Fruit fly (Drosophila melanogaster) whole organism, embryonic: ENCODE results near the gene CG11951.
A peak's percentile ranks its signal among the peaks of the same experiment; 100 is the strongest.

Source experiments
- Atf6 ChIP-seq: fragments of 200-800 bp; sonication (Bioruptor generic); IDR thresholded peaks from 2 replicates; pipeline ENCODE4 v1.3.6; 2022; ENCODE audit warnings: missing biosample characterization, missing genetic modification characterization
- CG10654 ChIP-seq: fragments of 200-800 bp; sonication (Bioruptor generic); optimal IDR thresholded peaks from 2 replicates; lab custom pipeline; 2016; ENCODE audit warnings: missing biosample characterization, missing genetic modification characterization
- CG12071 ChIP-seq: fragments of 200-800 bp; sonication (Bioruptor generic); optimal IDR thresholded peaks from 3 replicates; lab custom pipeline; 2018; ENCODE audit warnings: missing biosample characterization, mild to moderate bottlenecking, missing genetic modification characterization
- CG12744 ChIP-seq: fragments of 200-800 bp; sonication (Bioruptor generic); optimal IDR thresholded peaks from 2 replicates; lab custom pipeline; 2016; ENCODE audit warnings: missing biosample characterization, missing genetic modification characterization
- CG13424 ChIP-seq: fragments of 200-800 bp; sonication (Bioruptor generic); optimal IDR thresholded peaks from 2 replicates; lab custom pipeline; 2019; ENCODE audit warnings: missing biosample characterization, mild to moderate bottlenecking, missing genetic modification characterization, moderate library complexity
- CG13775 ChIP-seq: fragments of 200-800 bp; sonication (Bioruptor generic); optimal IDR thresholded peaks from 3 replicates; lab custom pipeline; 2017; ENCODE audit warnings: missing biosample characterization, mild to moderate bottlenecking, missing genetic modification characterization
- CG1529 ChIP-seq: fragments of 200-800 bp; sonication (Bioruptor generic); optimal IDR thresholded peaks from 3 replicates; lab custom pipeline; 2018; ENCODE audit warnings: missing biosample characterization, missing genetic modification characterization
- CG2889 ChIP-seq: fragments of 200-800 bp; sonication (Bioruptor generic); IDR thresholded peaks from 3 replicates; pipeline ENCODE4 v1.3.6; 2022; ENCODE audit warnings: missing biosample characterization, missing genetic modification characterization
- CG30020 ChIP-seq: fragments of 200-800 bp; optimal IDR thresholded peaks from 2 replicates; lab custom pipeline; 2019; ENCODE audit warnings: missing biosample characterization, mild to moderate bottlenecking, missing genetic modification characterization, moderate library complexity
- CG30403 ChIP-seq: fragments of 200-800 bp; sonication (Bioruptor generic); optimal IDR thresholded peaks from 3 replicates; lab custom pipeline; 2016; ENCODE audit warnings: missing biosample characterization, missing genetic modification characterization
- CG33213 ChIP-seq: fragments of 200-800 bp; sonication (Bioruptor generic); optimal IDR thresholded peaks from 3 replicates; lab custom pipeline; 2016; ENCODE audit warnings: missing biosample characterization, missing genetic modification characterization
- CG4282 ChIP-seq: fragments of 200-800 bp; sonication (Bioruptor generic); optimal IDR thresholded peaks from 2 replicates; lab custom pipeline; 2016; ENCODE audit warnings: missing biosample characterization, missing genetic modification characterization
- CG5953 ChIP-seq: fragments of 200-800 bp; sonication (Bioruptor generic); IDR thresholded peaks from 2 replicates; pipeline ENCODE4 v1.3.6; 2022; ENCODE audit warnings: missing biosample characterization, missing genetic modification characterization
- CG7372 ChIP-seq: fragments of 200-800 bp; sonication (Bioruptor generic); IDR thresholded peaks from 2 replicates; pipeline ENCODE4 v1.3.6; 2022; ENCODE audit warnings: missing biosample characterization, missing genetic modification characterization
- CG7928 ChIP-seq: fragments of 200-800 bp; sonication (Bioruptor generic); optimal IDR thresholded peaks from 2 replicates; lab custom pipeline; 2017; ENCODE audit warnings: missing biosample characterization, mild to moderate bottlenecking, missing genetic modification characterization
- CG8089 ChIP-seq: fragments of 200-800 bp; sonication (Bioruptor generic); optimal IDR thresholded peaks from 3 replicates; lab custom pipeline; 2016; ENCODE audit warnings: missing biosample characterization, missing genetic modification characterization
- CG8290 ChIP-seq, 3 experiments: fragments of 200-800 bp; sonication (Bioruptor generic); optimal IDR thresholded peaks; 2 replicates each; lab custom pipeline; 2016 to 2019; ENCODE audit warnings: missing biosample characterization in 3 of 3, missing genetic modification characterization in 3 of 3, mild to moderate bottlenecking in 2 of 3, moderate library complexity in 1 of 3
- CG9437 ChIP-seq: fragments of 200-800 bp; sonication (Bioruptor generic); optimal IDR thresholded peaks from 2 replicates; lab custom pipeline; 2018; ENCODE audit warnings: missing biosample characterization, mild to moderate bottlenecking, missing genetic modification characterization
- Dip2 ChIP-seq: fragments of 200-800 bp; sonication (Bioruptor generic); IDR thresholded peaks from 2 replicates; pipeline ENCODE4 v1.3.6; 2022; ENCODE audit warnings: missing biosample characterization, missing genetic modification characterization
- Dp ChIP-seq: fragments of 200-800 bp; sonication (Bioruptor generic); optimal IDR thresholded peaks from 2 replicates; lab custom pipeline; 2018; ENCODE audit warnings: missing biosample characterization, mild to moderate bottlenecking, missing genetic modification characterization, moderate library complexity
- Dref ChIP-seq: fragments of 200-800 bp; sonication (Bioruptor generic); IDR thresholded peaks from 2 replicates; pipeline ENCODE4 v1.3.6; 2022; ENCODE audit warnings: missing biosample characterization, missing genetic modification characterization
- HmgD ChIP-seq: fragments of 200-800 bp; sonication (Bioruptor generic); optimal IDR thresholded peaks from 3 replicates; lab custom pipeline; 2016; ENCODE audit warnings: missing biosample characterization, missing genetic modification characterization
- Hmr ChIP-seq: fragments of 200-800 bp; sonication (Bioruptor generic); optimal IDR thresholded peaks from 3 replicates; lab custom pipeline; 2017; ENCODE audit warnings: mild to moderate bottlenecking, missing biosample characterization, missing genetic modification reagents, missing genetic modification characterization
- Hr39 ChIP-seq: fragments of >200 bp; optimal IDR thresholded peaks from 2 replicates; lab custom pipeline; 2017
- Mad ChIP-seq: fragments of 200-800 bp; sonication (Bioruptor generic); optimal IDR thresholded peaks from 2 replicates; lab custom pipeline; 2016; ENCODE audit warnings: missing biosample characterization, missing genetic modification characterization
- Max ChIP-seq: fragments of 200-800 bp; sonication (Bioruptor generic); optimal IDR thresholded peaks from 2 replicates; lab custom pipeline; 2016; ENCODE audit warnings: missing biosample characterization, mild to moderate bottlenecking, missing genetic modification characterization
- Myb ChIP-seq: fragments of 200-800 bp; sonication (Bioruptor generic); optimal IDR thresholded peaks from 2 replicates; lab custom pipeline; 2016; ENCODE audit warnings: missing biosample characterization, missing genetic modification characterization
- Pdp1 ChIP-seq, 2 experiments: fragments of 200-800 bp; sonication (Bioruptor generic); optimal IDR thresholded peaks; 3 replicates each; lab custom pipeline; 2016; ENCODE audit warnings: missing biosample characterization in 2 of 2, missing genetic modification characterization in 2 of 2, mild to moderate bottlenecking in 1 of 2, moderate library complexity in 1 of 2
- Poxn ChIP-seq: fragments of 200-800 bp; sonication (Bioruptor generic); IDR thresholded peaks from 2 replicates; pipeline ENCODE4 v1.3.6; 2022; ENCODE audit warnings: missing biosample characterization, missing genetic modification characterization
- Ravus ChIP-seq: fragments of 200-800 bp; sonication (Bioruptor generic); IDR thresholded peaks from 2 replicates; pipeline ENCODE4 v1.3.6; 2022; ENCODE audit warnings: missing biosample characterization, missing genetic modification characterization
- Scr ChIP-seq: fragments of 200-800 bp; sonication (Bioruptor generic); IDR thresholded peaks from 2 replicates; pipeline ENCODE4 v1.3.6; 2022; ENCODE audit warnings: missing biosample characterization, missing genetic modification characterization; ENCODE audit not compliant: partially characterized antibody
- al ChIP-seq: fragments of 200-800 bp; sonication (Bioruptor generic); IDR thresholded peaks from 2 replicates; pipeline ENCODE4 v1.3.6; 2022; ENCODE audit warnings: missing biosample characterization, missing genetic modification characterization
- chn ChIP-seq: fragments of 200-800 bp; sonication (Bioruptor generic); optimal IDR thresholded peaks from 2 replicates; lab custom pipeline; 2016; ENCODE audit warnings: missing biosample characterization, missing genetic modification characterization
- croc ChIP-seq: fragments of 200-800 bp; sonication (Bioruptor generic); conservative IDR thresholded peaks from 3 replicates; pipeline ENCODE4 v1.3.6; 2022; ENCODE audit warnings: missing biosample characterization, missing genetic modification characterization
- dan ChIP-seq: fragments of 200-800 bp; sonication (Bioruptor generic); IDR thresholded peaks from 2 replicates; pipeline ENCODE4 v1.3.6; 2022; ENCODE audit warnings: missing biosample characterization, missing genetic modification characterization
- danr ChIP-seq: fragments of 200-800 bp; sonication (Bioruptor generic); IDR thresholded peaks from 2 replicates; pipeline ENCODE4 v1.3.6; 2022; ENCODE audit warnings: missing biosample characterization, missing genetic modification characterization
- fd3F ChIP-seq: fragments of 200-800 bp; sonication (Bioruptor generic); optimal IDR thresholded peaks from 2 replicates; lab custom pipeline; 2018; ENCODE audit warnings: missing biosample characterization, mild to moderate bottlenecking, missing genetic modification characterization, moderate library complexity
- hbn ChIP-seq: fragments of 200-800 bp; sonication (Bioruptor generic); IDR thresholded peaks from 2 replicates; pipeline ENCODE4 v1.3.6; 2022; ENCODE audit warnings: missing biosample characterization, missing genetic modification characterization; ENCODE audit not compliant: partially characterized antibody
- hth ChIP-seq: fragments of >200 bp; optimal IDR thresholded peaks from 2 replicates; lab custom pipeline; 2017; ENCODE audit warnings: inconsistent platforms
- lola ChIP-seq, 3 experiments: fragments of >200 bp in 2 of 3; fragments of 200-800 bp in 1 of 3; sonication (Bioruptor generic) in 1 of 3; optimal IDR thresholded peaks; 2 replicates each; lab custom pipeline; 2017 to 2019; ENCODE audit warnings: missing biosample characterization in 3 of 3, missing genetic modification characterization in 3 of 3, mild to moderate bottlenecking in 1 of 3, moderate library complexity in 1 of 3
- mirr ChIP-seq: fragments of 200-800 bp; sonication (Bioruptor generic); optimal IDR thresholded peaks from 3 replicates; lab custom pipeline; 2018; ENCODE audit warnings: missing biosample characterization, mild to moderate bottlenecking, missing genetic modification characterization
- pb ChIP-seq: fragments of 200-800 bp; sonication (Bioruptor generic); optimal IDR thresholded peaks from 3 replicates; lab custom pipeline; 2016; ENCODE audit warnings: missing biosample characterization, missing genetic modification characterization
- pum ChIP-seq: fragments of 200-800 bp; sonication (Bioruptor generic); optimal IDR thresholded peaks from 2 replicates; lab custom pipeline; 2016; ENCODE audit warnings: missing biosample characterization, missing genetic modification characterization
- ro ChIP-seq: fragments of 200-800 bp; sonication (Bioruptor generic); IDR thresholded peaks from 2 replicates; pipeline ENCODE4 v1.3.6; 2022; ENCODE audit warnings: missing biosample characterization, missing genetic modification characterization
- sd ChIP-seq: fragments of 200-800 bp; sonication (Bioruptor generic); optimal IDR thresholded peaks from 3 replicates; lab custom pipeline; 2018; ENCODE audit warnings: missing biosample characterization, mild to moderate bottlenecking, missing genetic modification characterization, moderate library complexity
- sqz ChIP-seq: fragments of 200-800 bp; sonication (Bioruptor generic); optimal IDR thresholded peaks from 3 replicates; lab custom pipeline; 2018; ENCODE audit warnings: missing biosample characterization, mild to moderate bottlenecking, missing genetic modification characterization
- sug ChIP-seq: fragments of 200-800 bp; optimal IDR thresholded peaks from 2 replicates; lab custom pipeline; 2019; ENCODE audit warnings: missing biosample characterization, mild to moderate bottlenecking, missing genetic modification characterization, moderate library complexity
- toy ChIP-seq: fragments of 200-800 bp; sonication (Bioruptor generic); IDR thresholded peaks from 2 replicates; pipeline ENCODE4 v1.3.6; 2022; ENCODE audit warnings: missing biosample characterization, missing genetic modification characterization
- twi ChIP-seq: fragments of 200-800 bp; optimal IDR thresholded peaks from 2 replicates; lab custom pipeline; 2019; ENCODE audit warnings: missing biosample characterization, mild to moderate bottlenecking, missing genetic modification characterization, moderate library complexity

Gene CG11951

dm6 chr3R:29204612-29205480 is 33.7 kb downstream of the CG11951 start (continued):
- TF ChIP-seq CG30020 (peak; percentile 1), croc (GFP tag; lab: Robert Waterston, UW) (peak; percentile 78), Dip2 (GFP tag; lab: Robert Waterston, UW) (no peak), mirr (GFP tag; lab: Kevin White, UChicago) (no peak), ro (GFP tag; lab: Robert Waterston, UW) (peak; percentile 59), chn (GFP tag; lab: Kevin White, UChicago) (peak; percentile 73), lola (GFP tag; optimal IDR thresholded peaks at IDR 0.05; lab: Kevin White, UChicago) (peak in 1 of 3 experiments; percentile 80), CG8290 (GFP tag; optimal IDR thresholded peaks at IDR 0.05; lab: Kevin White, UChicago) (peak; percentile 77), CG8290 (tag; optimal IDR thresholded peaks at IDR 0.05; lab: Kevin White, UChicago) (peak; percentile 10 to 87), al (GFP tag; lab: Robert Waterston, UW) (0 out of 2 replicates have a peak, but pooled peaks have one; percentile 13), CG13424 (peak; percentile 86), Max (GFP tag; lab: Kevin White, UChicago) (peak; percentile 53), CG1529 (peak; percentile 80), Myb (GFP tag; lab: Kevin White, UChicago) (peak; percentile 47), dan (peak; percentile 47; the same call in 1 of the 2 replicates), CG33213 (GFP tag; lab: Kevin White, UChicago) (peak; percentile 48), hbn (no peak), Hr39 (lab: Kevin White, UChicago) (no peak), Dp (GFP tag; lab: Kevin White, UChicago) (no peak), CG13775 (GFP tag; lab: Kevin White, UChicago) (peak; percentile 42), CG12744 (GFP tag; lab: Kevin White, UChicago) (no peak), CG5953 (GFP tag; lab: Robert Waterston, UW) (peak; percentile 52; the same call in 1 of the 2 replicates), CG30403 (GFP tag; lab: Kevin White, UChicago) (peak; percentile 72), CG8089 (GFP tag; lab: Kevin White, UChicago) (peak; percentile 60), twi (peak; percentile 40), HmgD (GFP tag; lab: Kevin White, UChicago) (no peak), fd3F (GFP tag; lab: Kevin White, UChicago) (peak; percentile 17), Atf6 (GFP tag; lab: Robert Waterston, UW) (no peak), sd (peak; percentile 18), sqz (peak; percentile 84), CG2889 (GFP tag; lab: Robert Waterston, UW) (no peak), CG12071 (peak; percentile 76), Poxn (no peak), hth (no peak), toy (GFP tag; lab: Robert Waterston, UW) (no peak), pb (GFP tag; lab: Kevin White, UChicago) (peak; percentile 60), Dref (GFP tag; lab: Robert Waterston, UW) (no peak), Hmr (GFP tag; lab: Kevin White, UChicago) (peak; percentile 16), sug (tag; lab: Kevin White, UChicago) (peak; percentile 12), CG9437 (GFP tag; lab: Kevin White, UChicago) (peak; percentile 58), CG4282 (GFP tag; lab: Kevin White, UChicago) (no peak), Mad (GFP tag; lab: Kevin White, UChicago) (peak; percentile 45), pum (peak; percentile 80), Ravus (GFP tag; lab: Robert Waterston, UW) (no peak), CG10654 (GFP tag; lab: Kevin White, UChicago) (peak; percentile 76), CG7372 (GFP tag; lab: Robert Waterston, UW) (peak; percentile 48; the same call in 1 of the 2 replicates), Pdp1 (GFP tag; optimal IDR thresholded peaks at IDR 0.05; lab: Kevin White, UChicago) (peak; percentile 71 to 75), CG7928 (GFP tag; lab: Kevin White, UChicago) (no peak), Scr (GFP tag; lab: Robert Waterston, UW) (no peak), danr (GFP tag; lab: Robert Waterston, UW) (peak; percentile 56)
